Worm (Caenorhabditis elegans) whole organism, L1 larva: Measurements from ENCODE around the gene nprt-1.

ENCODE experiments used
- elt-2 ChIP-seq: sonication (generic microtip); optimal IDR thresholded peaks from 2 replicates; lab custom pipeline; 2016; ENCODE audit warnings: missing genetic modification characterization, mild to moderate bottlenecking, inconsistent platforms, missing compliant biosample characterization, missing genetic modification reagents
- elt-3 ChIP-seq, 6 experiments: fragments of 150-350 bp in 1 of 6; sonication (generic microtip); optimal IDR thresholded peaks; 2 replicates each; lab custom pipeline; 2017 to 2018; ENCODE audit warnings: missing biosample characterization in 6 of 6, missing genetic modification characterization in 6 of 6, inconsistent platforms in 1 of 6
- lin-14 ChIP-seq: fragments of 200-800 bp; sonication (Bioruptor generic); optimal IDR thresholded peaks from 2 replicates; lab custom pipeline; 2018; ENCODE audit warnings: mild to moderate bottlenecking, missing genetic modification characterization, moderate library complexity, missing compliant biosample characterization
- lsy-2 ChIP-seq, 2 experiments: fragments of 150-350 bp; optimal IDR thresholded peaks; 2 replicates each; lab custom pipeline; 2014; ENCODE audit warnings: missing biosample characterization in 2 of 2, missing genetic modification characterization in 2 of 2
- mdl-1 ChIP-seq, 2 experiments: fragments of 150-350 bp; optimal IDR thresholded peaks; 2 replicates each; lab custom pipeline; 2014 to 2017; ENCODE audit warnings: missing biosample characterization in 2 of 2, missing genetic modification characterization in 2 of 2, inconsistent platforms in 1 of 2
- tbx-2 ChIP-seq: sonication (generic microtip); optimal IDR thresholded peaks from 2 replicates; lab custom pipeline; 2016; ENCODE audit warnings: missing genetic modification characterization, missing compliant biosample characterization
- unc-62 ChIP-seq: fragments of 150-350 bp; optimal IDR thresholded peaks from 2 replicates; lab custom pipeline; 2014; ENCODE audit warnings: missing biosample characterization, missing genetic modification reagents, missing genetic modification characterization

ce11 chrIV:2838308-2838707 is 51.9 kb downstream of the nprt-1 start, which contains the start of gene Y54G2A.7:
- TF ChIP-seq tbx-2 (tag; lab: Kevin White, UChicago) = no peak
- TF ChIP-seq elt-3 (tag; optimal IDR thresholded peaks at IDR 0.05; lab: Kevin White, UChicago) = no peak
- TF ChIP-seq lsy-2 (tag; optimal IDR thresholded peaks at IDR 0.05; lab: Kevin White, UChicago) = no peak
- TF ChIP-seq elt-2 (tag; lab: Kevin White, UChicago) = no peak
- no peak for TF ChIP-seq unc-62 (GFP tag; lab: Kevin White, UChicago)
- TF ChIP-seq mdl-1 (tag; optimal IDR thresholded peaks at IDR 0.05; lab: Kevin White, UChicago) = no peak
- no peak for TF ChIP-seq lin-14 (GFP tag; lab: Kevin White, UChicago)
